Fruit fly (Drosophila melanogaster) whole organism, pupa: ENCODE results near the gene prd.

Experiments used
- CG10348 ChIP-seq: fragments of 200-800 bp; sonication (Bioruptor generic); IDR thresholded peaks from 2 replicates; pipeline ENCODE4 v1.3.6; 2022; ENCODE audit warnings: missing biosample characterization, missing genetic modification characterization
- CG8159 ChIP-seq: fragments of 200-800 bp; sonication (Bioruptor generic); optimal IDR thresholded peaks from 3 replicates; lab custom pipeline; 2018; ENCODE audit warnings: missing biosample characterization, mild to moderate bottlenecking, missing genetic modification characterization, moderate library complexity
- D1 ChIP-seq: fragments of 200-800 bp; sonication (Bioruptor generic); optimal IDR thresholded peaks from 2 replicates; lab custom pipeline; 2018; ENCODE audit warnings: missing biosample characterization, mild to moderate bottlenecking, missing genetic modification characterization, moderate library complexity
- fd96Ca ChIP-seq: fragments of 200-800 bp; sonication (Bioruptor generic); IDR thresholded peaks from 3 replicates; pipeline ENCODE4 v1.3.6; 2022; ENCODE audit warnings: missing biosample characterization, missing genetic modification characterization

dm6 chr2L:12044613-12045350 is 40.8 kb downstream of the prd start, which contains the start of gene CG6785:
- TF ChIP-seq CG8159 (tag; lab: Kevin White, UChicago), result peak; percentile 99
- TF ChIP-seq fd96Ca (GFP tag; lab: Robert Waterston, UW), result peak; percentile 81; the same call in 2 of the 3 replicates
- peak; percentile 68 for TF ChIP-seq D1
- TF ChIP-seq CG10348, result no peak
